Fruit fly (Drosophila melanogaster) Kc167 (cell line): ENCODE data around the gene Oct-TyrR.

Experiments
- Myc ChIP-seq: fragments of >200 bp; optimal IDR thresholded peaks from 2 replicates; lab custom pipeline; 2017; ENCODE audit warnings: missing external identifiers
- Sin3A ChIP-seq: fragments of >200 bp; optimal IDR thresholded peaks from 2 replicates; lab custom pipeline; 2018; ENCODE audit warnings: missing external identifiers
- h ChIP-seq: fragments of >200 bp; optimal IDR thresholded peaks from 3 replicates; lab custom pipeline; 2018; ENCODE audit warnings: missing external identifiers
- insv ChIP-seq: fragments of >200 bp; optimal IDR thresholded peaks from 3 replicates; lab custom pipeline; 2018; ENCODE audit warnings: missing external identifiers
- psq ChIP-seq: fragments of >200 bp; optimal IDR thresholded peaks from 2 replicates; lab custom pipeline; 2017; ENCODE audit warnings: missing external identifiers
- ttk ChIP-seq: sonication (Bioruptor generic); optimal IDR thresholded peaks from 2 replicates; lab custom pipeline; 2017; ENCODE audit warnings: missing external identifiers

Gene Oct-TyrR

dm6 chr3L:22034717-22035116 is at the start of gene Oct-TyrR:
Gene Oct-TyrR, plus strand, starts transcription at chr3L:22035003.
- TF ChIP-seq insv (lab: Kevin White, UChicago) (no peak), Sin3A (lab: Kevin White, UChicago) (no peak), Myc (no peak), ttk (lab: Kevin White, UChicago) (no peak), psq (lab: Kevin White, UChicago) (no peak), h (lab: Kevin White, UChicago) (no peak)

DNA sequence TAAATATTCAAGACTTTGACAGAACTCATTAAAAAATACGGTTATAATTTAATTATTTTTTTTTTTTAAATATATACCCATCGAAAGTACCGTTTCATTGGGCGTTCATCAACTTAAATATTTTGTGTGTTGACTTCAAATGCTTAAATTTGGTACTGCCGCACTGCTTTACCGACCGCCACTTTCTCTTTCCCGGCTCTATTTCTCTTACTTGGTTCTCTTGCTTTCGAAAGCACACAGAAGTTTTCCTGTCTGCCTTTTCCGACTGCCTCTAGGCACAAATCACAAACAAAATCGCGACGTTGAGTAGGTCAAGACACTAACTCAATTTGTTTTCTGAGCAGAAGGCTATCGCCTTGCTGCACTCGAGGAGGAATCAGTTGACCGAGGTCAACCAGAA is 40.8 kb upstream of the Oct-TyrR start:
- no peak for TF ChIP-seq Sin3A (lab: Kevin White, UChicago)
- no peak for TF ChIP-seq insv (lab: Kevin White, UChicago)
- TF ChIP-seq ttk (lab: Kevin White, UChicago): no peak
- TF ChIP-seq psq (lab: Kevin White, UChicago): no peak

DNA sequence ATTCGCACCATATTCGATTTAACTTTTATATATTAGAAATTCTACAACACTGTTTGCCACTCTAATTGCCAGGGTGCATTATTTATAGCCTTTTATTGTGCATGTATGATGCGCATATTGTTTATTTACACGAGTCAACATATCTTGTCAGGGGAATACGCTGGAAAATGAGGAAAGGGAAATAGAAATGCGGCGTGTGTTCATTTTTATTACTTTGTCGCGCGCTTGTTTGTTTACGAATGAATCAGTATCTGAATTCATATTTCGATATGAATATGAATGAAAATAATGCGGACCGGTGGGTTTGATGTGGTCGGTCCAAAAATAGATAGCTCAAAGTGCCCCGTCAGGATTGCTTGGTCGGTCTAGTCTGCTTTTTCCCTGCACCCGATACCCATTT is 28.7 kb upstream of the Oct-TyrR start:
- TF ChIP-seq ttk (lab: Kevin White, UChicago): no peak
- no peak for TF ChIP-seq psq (lab: Kevin White, UChicago)
- no peak for TF ChIP-seq insv (lab: Kevin White, UChicago)
- TF ChIP-seq h (lab: Kevin White, UChicago): no peak
- TF ChIP-seq Sin3A (lab: Kevin White, UChicago): no peak
- TF ChIP-seq Myc: no peak

DNA sequence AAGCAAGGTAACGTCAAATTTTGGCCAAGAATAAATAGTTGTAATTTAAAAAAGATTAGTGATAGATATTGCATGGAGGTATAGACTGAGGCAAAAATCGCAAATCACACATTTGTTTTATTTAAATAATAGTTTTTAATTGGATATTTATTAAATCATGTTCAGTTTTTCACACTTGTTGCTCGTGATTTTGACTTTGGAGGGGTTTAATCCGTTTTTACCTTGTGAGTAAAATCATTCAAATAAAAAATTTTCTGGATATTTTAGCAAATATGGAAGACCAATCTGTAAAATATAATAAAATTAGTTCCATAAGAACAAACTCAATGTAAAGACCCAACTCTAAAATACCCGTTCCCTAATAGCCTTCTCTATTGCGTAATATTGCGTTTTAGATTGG is 6.6 kb upstream of the Oct-TyrR start, which contains the start of gene CG7140:
Gene CG7140 (minus strand): TSS at position 101 of the 400 bp plus-strand sequence.
- TF ChIP-seq Sin3A (lab: Kevin White, UChicago): no peak
- TF ChIP-seq Myc: no peak
- no peak for TF ChIP-seq h (lab: Kevin White, UChicago)
- TF ChIP-seq psq (lab: Kevin White, UChicago): no peak
- no peak for TF ChIP-seq ttk (lab: Kevin White, UChicago)
- no peak for TF ChIP-seq insv (lab: Kevin White, UChicago)

dm6 chr3L:22029670-22030069 is 5.1 kb upstream of the Oct-TyrR start, which contains the start of gene CG43392:
Gene CG43392, minus strand, starts transcription at chr3L:22029770.
- no peak for TF ChIP-seq Sin3A (lab: Kevin White, UChicago)
- no peak for TF ChIP-seq psq (lab: Kevin White, UChicago)
- TF ChIP-seq insv (lab: Kevin White, UChicago): no peak

DNA sequence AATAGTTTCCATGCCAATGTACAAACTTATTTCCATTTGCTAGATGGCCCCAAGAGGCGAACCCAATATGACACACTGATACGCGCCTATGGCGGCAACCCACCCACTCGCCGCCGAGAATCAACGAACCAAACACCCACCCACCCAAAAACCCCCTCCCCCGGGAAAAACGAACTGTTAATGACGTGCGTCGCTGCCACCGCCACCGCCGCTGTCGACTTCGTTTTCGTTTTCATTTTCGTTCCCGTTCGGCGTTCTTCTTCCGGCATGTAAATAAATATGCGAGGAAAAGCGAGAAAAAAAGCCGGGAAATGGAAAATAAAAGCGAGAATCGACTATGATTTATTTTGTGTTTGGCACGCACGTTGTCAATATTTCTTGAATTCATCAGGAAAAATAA is 16.3 kb downstream of the Oct-TyrR start:
- no peak for TF ChIP-seq psq (lab: Kevin White, UChicago)
- no peak for TF ChIP-seq insv (lab: Kevin White, UChicago)
- TF ChIP-seq Sin3A (lab: Kevin White, UChicago): no peak
- TF ChIP-seq Myc: no peak
- no peak for TF ChIP-seq h (lab: Kevin White, UChicago)
- TF ChIP-seq ttk (lab: Kevin White, UChicago): no peak

dm6 chr3L:22053343-22053742 is 18.5 kb downstream of the Oct-TyrR start:
- TF ChIP-seq ttk (lab: Kevin White, UChicago) (no peak), h (lab: Kevin White, UChicago) (no peak), Sin3A (lab: Kevin White, UChicago) (no peak), Myc (no peak), psq (lab: Kevin White, UChicago) (no peak)

- no peak for TF ChIP-seq ttk (lab: Kevin White, UChicago)
- no peak for TF ChIP-seq insv (lab: Kevin White, UChicago)
- TF ChIP-seq Sin3A (lab: Kevin White, UChicago): no peak
- TF ChIP-seq psq (lab: Kevin White, UChicago): no peak
- TF ChIP-seq h (lab: Kevin White, UChicago): no peak
- no peak for TF ChIP-seq Myc
Measured at dm6 chr3L:22063833-22064232, 29.0 kb downstream of the Oct-TyrR start.

DNA sequence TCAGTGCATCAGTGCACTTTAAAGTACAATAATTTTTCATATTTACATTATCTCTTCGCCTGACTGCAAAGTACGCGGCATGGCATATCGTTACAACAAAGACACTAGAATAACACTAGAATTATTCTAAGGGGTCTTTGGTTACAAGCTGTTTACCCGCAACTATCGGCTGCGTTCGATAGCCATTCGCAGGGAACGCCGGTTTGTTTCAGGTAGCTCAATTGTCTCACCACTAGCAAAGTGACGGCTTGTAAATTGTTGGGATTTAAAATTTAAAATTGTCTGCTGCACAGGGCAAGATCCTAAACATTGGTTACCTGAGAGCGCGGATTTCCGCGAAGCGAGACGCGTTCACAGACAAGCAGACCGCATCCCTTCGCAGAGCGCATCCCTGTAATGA is 30.9 kb downstream of the Oct-TyrR start, which contains the start of gene CG14561:
Gene CG14561 (plus strand): TSS at position 214 of the 400 bp plus-strand sequence.
- TF ChIP-seq Sin3A (lab: Kevin White, UChicago): no peak
- TF ChIP-seq h (lab: Kevin White, UChicago): no peak

- TF ChIP-seq Sin3A (lab: Kevin White, UChicago) (no peak), insv (lab: Kevin White, UChicago) (no peak)
Measured at dm6 chr3L:22070506-22070905, 35.7 kb downstream of the Oct-TyrR start.

DNA sequence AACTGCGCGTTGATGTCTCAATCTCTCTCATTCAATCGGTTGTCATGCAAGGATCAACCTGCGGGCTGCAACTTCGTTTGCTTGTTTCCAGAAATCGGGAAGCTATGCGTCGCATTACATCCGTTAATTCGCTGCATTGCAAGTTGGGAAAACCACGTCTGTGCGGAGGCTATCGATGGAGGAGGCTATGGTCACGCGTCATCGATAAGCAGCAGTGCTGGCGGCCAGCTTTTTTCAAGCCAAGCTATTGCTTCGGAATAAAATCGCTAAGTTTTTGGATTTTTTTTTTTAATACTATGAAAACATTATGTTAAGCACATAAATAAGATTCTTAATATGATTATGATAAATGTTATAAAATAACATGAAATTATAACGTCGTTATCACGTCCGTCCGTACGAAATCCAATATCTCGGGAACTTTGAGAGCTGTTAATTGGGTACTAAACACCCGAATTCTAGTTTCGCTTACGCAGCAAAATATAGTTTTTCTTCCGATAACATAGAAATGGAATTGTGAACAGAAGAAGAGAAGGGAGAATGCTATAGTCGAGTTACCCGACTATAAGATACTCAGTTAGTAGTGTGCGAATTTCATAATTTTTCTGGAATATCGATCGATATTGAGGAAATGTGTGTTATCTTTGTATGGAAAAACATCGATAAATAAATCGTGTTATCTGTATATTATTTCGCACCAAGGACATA is 37.0 kb downstream of the Oct-TyrR start, which contains the start of gene CG7139:
Gene CG7139 (minus strand): TSS at position 162 of the 708 bp plus-strand sequence.
- TF ChIP-seq insv (lab: Kevin White, UChicago) (no peak), psq (lab: Kevin White, UChicago) (no peak), Myc (no peak), ttk (lab: Kevin White, UChicago) (no peak), h (lab: Kevin White, UChicago) (no peak), Sin3A (lab: Kevin White, UChicago) (no peak)

DNA sequence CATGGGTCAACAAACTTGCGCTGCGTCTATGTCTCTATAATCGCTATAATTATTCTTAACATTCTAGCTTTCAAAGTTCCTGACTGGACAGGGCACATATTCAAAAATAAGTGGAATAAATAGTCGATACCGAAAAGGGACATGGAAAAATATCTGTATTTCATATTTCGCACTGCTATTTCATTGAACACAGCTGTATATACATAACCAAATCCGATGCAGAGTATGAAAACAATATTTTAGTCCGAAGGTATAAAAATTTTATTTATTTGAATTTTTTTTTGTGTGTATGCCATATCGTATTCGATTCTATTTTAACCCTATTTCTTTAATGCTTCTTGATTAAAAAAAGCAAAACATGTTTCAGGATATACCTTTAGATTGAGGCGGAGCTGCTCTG is 38.0 kb downstream of the Oct-TyrR start:
- TF ChIP-seq h (lab: Kevin White, UChicago) (no peak), Sin3A (lab: Kevin White, UChicago) (no peak), insv (lab: Kevin White, UChicago) (no peak), ttk (lab: Kevin White, UChicago) (no peak), Myc (no peak), psq (lab: Kevin White, UChicago) (no peak)
